Fruit fly (Drosophila melanogaster) whole organism, embryonic: Measurements from ENCODE around the gene Eip63E.
A peak's percentile ranks its signal among the peaks of the same experiment; 100 is the strongest.

Experiments used
- CG10274 ChIP-seq: fragments of 200-800 bp; sonication (Bioruptor generic); optimal IDR thresholded peaks from 3 replicates; lab custom pipeline; 2017; ENCODE audit warnings: missing biosample characterization, mild to moderate bottlenecking, missing genetic modification characterization
- CG11504 ChIP-seq: fragments of 200-800 bp; sonication (Bioruptor generic); optimal IDR thresholded peaks from 3 replicates; lab custom pipeline; 2019; ENCODE audit warnings: missing biosample characterization, mild to moderate bottlenecking, missing genetic modification characterization, moderate library complexity
- CG12155 ChIP-seq: fragments of 200-800 bp; sonication (Bioruptor generic); optimal IDR thresholded peaks from 3 replicates; lab custom pipeline; 2016; ENCODE audit warnings: missing biosample characterization, missing genetic modification characterization
- CG13624 ChIP-seq: fragments of 200-800 bp; sonication (Bioruptor generic); optimal IDR thresholded peaks from 2 replicates; lab custom pipeline; 2016; ENCODE audit warnings: missing biosample characterization, missing genetic modification characterization
- CG15514 ChIP-seq: fragments of 200-800 bp; sonication (Bioruptor generic); optimal IDR thresholded peaks from 3 replicates; lab custom pipeline; 2017; ENCODE audit warnings: missing biosample characterization, missing genetic modification characterization, mild to moderate bottlenecking, moderate library complexity, missing genetic modification reagents
- CG17385 ChIP-seq: fragments of 200-800 bp; sonication (Bioruptor generic); optimal IDR thresholded peaks from 3 replicates; lab custom pipeline; 2018; ENCODE audit warnings: missing biosample characterization, mild to moderate bottlenecking, missing genetic modification characterization
- CG18599 ChIP-seq: fragments of 200-800 bp; sonication (Bioruptor generic); optimal IDR thresholded peaks from 3 replicates; lab custom pipeline; 2017; ENCODE audit warnings: missing biosample characterization, missing genetic modification characterization, mild to moderate bottlenecking, moderate library complexity, missing genetic modification reagents
- CG31441 ChIP-seq: fragments of 200-800 bp; sonication (Bioruptor generic); IDR thresholded peaks from 2 replicates; pipeline ENCODE4 v1.3.6; 2022; ENCODE audit warnings: missing biosample characterization, missing genetic modification characterization
- CG32767 ChIP-seq: fragments of 200-800 bp; sonication (Bioruptor generic); IDR thresholded peaks from 2 replicates; pipeline ENCODE4 v1.3.6; 2022; ENCODE audit warnings: missing biosample characterization, missing genetic modification characterization
- CG3407 ChIP-seq: fragments of 200-800 bp; sonication (Bioruptor generic); optimal IDR thresholded peaks from 2 replicates; lab custom pipeline; 2018; ENCODE audit warnings: missing biosample characterization, mild to moderate bottlenecking, missing genetic modification characterization
- CG3995 ChIP-seq: fragments of 200-800 bp; sonication (Bioruptor generic); optimal IDR thresholded peaks from 3 replicates; lab custom pipeline; 2016; ENCODE audit warnings: missing biosample characterization, missing genetic modification characterization
- CG42726 ChIP-seq: fragments of 200-800 bp; sonication (Bioruptor generic); IDR thresholded peaks from 2 replicates; pipeline ENCODE4 v1.3.6; 2022; ENCODE audit warnings: missing biosample characterization, missing genetic modification characterization; ENCODE audit not compliant: partially characterized antibody
- CG4820 ChIP-seq: fragments of 200-800 bp; sonication (Bioruptor generic); optimal IDR thresholded peaks from 3 replicates; lab custom pipeline; 2016; ENCODE audit warnings: missing biosample characterization, missing genetic modification characterization
- CG7271 ChIP-seq: fragments of 200-800 bp; sonication (Bioruptor generic); optimal IDR thresholded peaks from 2 replicates; lab custom pipeline; 2018; ENCODE audit warnings: missing biosample characterization, mild to moderate bottlenecking, missing genetic modification characterization, moderate library complexity
- CG7987 ChIP-seq: fragments of 200-800 bp; sonication (Bioruptor generic); optimal IDR thresholded peaks from 2 replicates; lab custom pipeline; 2018; ENCODE audit warnings: missing biosample characterization, mild to moderate bottlenecking, missing genetic modification characterization, moderate library complexity
- CG8359 ChIP-seq: fragments of 200-800 bp; sonication (Bioruptor generic); optimal IDR thresholded peaks from 2 replicates; lab custom pipeline; 2017; ENCODE audit warnings: missing biosample characterization, mild to moderate bottlenecking, missing genetic modification characterization, borderline replicate concordance
- CkIIα-i1 ChIP-seq: fragments of 200-800 bp; sonication (Bioruptor generic); IDR thresholded peaks from 2 replicates; pipeline ENCODE4 v1.3.6; 2022; ENCODE audit warnings: missing biosample characterization, missing genetic modification characterization
- D ChIP-seq, 2 experiments: fragments of 200-800 bp in 1 of 2; fragments of >200 bp in 1 of 2; sonication (Bioruptor generic) in 1 of 2; optimal IDR thresholded peaks; 2 replicates in 1 of 2; 3 replicates in 1 of 2; lab custom pipeline; 2017; ENCODE audit warnings: mild to moderate bottlenecking in 1 of 2, missing biosample characterization in 1 of 2, missing genetic modification characterization in 1 of 2, missing genetic modification reagents in 1 of 2
- Dek ChIP-seq: fragments of 200-800 bp; sonication (Bioruptor generic); optimal IDR thresholded peaks from 3 replicates; lab custom pipeline; 2019; ENCODE audit warnings: missing biosample characterization, mild to moderate bottlenecking, missing genetic modification characterization, moderate library complexity
- Dll ChIP-seq: fragments of 200-800 bp; sonication (Bioruptor generic); IDR thresholded peaks from 4 replicates; pipeline ENCODE4 v1.3.6; 2022; ENCODE audit warnings: missing biosample characterization, missing genetic modification characterization; ENCODE audit not compliant: partially characterized antibody
- Hey ChIP-seq: fragments of 200-800 bp; sonication (Bioruptor generic); optimal IDR thresholded peaks from 3 replicates; lab custom pipeline; 2018; ENCODE audit warnings: missing biosample characterization, mild to moderate bottlenecking, missing genetic modification characterization
- Hmr ChIP-seq: fragments of 200-800 bp; sonication (Bioruptor generic); optimal IDR thresholded peaks from 3 replicates; lab custom pipeline; 2017; ENCODE audit warnings: mild to moderate bottlenecking, missing biosample characterization, missing genetic modification reagents, missing genetic modification characterization
- Hr3 ChIP-seq: fragments of 200-800 bp; sonication (Bioruptor generic); optimal IDR thresholded peaks from 3 replicates; lab custom pipeline; 2016; ENCODE audit warnings: missing biosample characterization, missing genetic modification characterization
- Kr ChIP-seq: fragments of 200-800 bp; sonication (Bioruptor generic); optimal IDR thresholded peaks from 2 replicates; lab custom pipeline; 2017; ENCODE audit warnings: missing biosample characterization, mild to moderate bottlenecking, missing genetic modification characterization
- Lhr ChIP-seq: fragments of 200-800 bp; sonication (Bioruptor generic); optimal IDR thresholded peaks from 3 replicates; lab custom pipeline; 2017; ENCODE audit warnings: mild to moderate bottlenecking, missing biosample characterization, missing genetic modification reagents, missing genetic modification characterization
- Lpt ChIP-seq: fragments of >200 bp; optimal IDR thresholded peaks from 2 replicates; lab custom pipeline; 2018; ENCODE audit warnings: missing biosample characterization, missing genetic modification characterization
- Meics ChIP-seq: fragments of 200-800 bp; sonication (Bioruptor generic); optimal IDR thresholded peaks from 2 replicates; lab custom pipeline; 2017; ENCODE audit warnings: missing biosample characterization, mild to moderate bottlenecking, missing genetic modification characterization
- NFAT ChIP-seq: fragments of 200-800 bp; sonication (Bioruptor generic); IDR thresholded peaks from 2 replicates; pipeline ENCODE4 v1.3.6; 2022; ENCODE audit warnings: missing biosample characterization, missing genetic modification characterization
- Nf-YA ChIP-seq: fragments of 200-800 bp; sonication (Bioruptor generic); IDR thresholded peaks from 2 replicates; pipeline ENCODE4 v1.3.6; 2022; ENCODE audit warnings: missing biosample characterization, missing genetic modification characterization
- Optix ChIP-seq: fragments of 200-800 bp; sonication (Bioruptor generic); IDR thresholded peaks from 3 replicates; pipeline ENCODE4 v1.3.6; 2022; ENCODE audit warnings: missing biosample characterization, missing genetic modification characterization
- PHDP ChIP-seq: fragments of 200-800 bp; sonication (Bioruptor generic); optimal IDR thresholded peaks from 3 replicates; lab custom pipeline; 2018; ENCODE audit warnings: missing biosample characterization, mild to moderate bottlenecking, missing genetic modification characterization, moderate library complexity
- Ptx1 ChIP-seq: fragments of 200-800 bp; sonication (Bioruptor generic); IDR thresholded peaks from 2 replicates; pipeline ENCODE4 v1.3.6; 2022; ENCODE audit warnings: missing biosample characterization, missing genetic modification characterization
- Scr ChIP-seq: fragments of 200-800 bp; sonication (Bioruptor generic); IDR thresholded peaks from 2 replicates; pipeline ENCODE4 v1.3.6; 2022; ENCODE audit warnings: missing biosample characterization, missing genetic modification characterization; ENCODE audit not compliant: partially characterized antibody
- Sry-δ ChIP-seq: fragments of 200-800 bp; sonication (Bioruptor generic); optimal IDR thresholded peaks from 2 replicates; lab custom pipeline; 2016; ENCODE audit warnings: missing biosample characterization, missing genetic modification characterization
- Ssrp ChIP-seq: fragments of 200-800 bp; sonication (Bioruptor generic); optimal IDR thresholded peaks from 2 replicates; lab custom pipeline; 2018; ENCODE audit warnings: missing biosample characterization, mild to moderate bottlenecking, missing genetic modification characterization, moderate library complexity
- bowl ChIP-seq: fragments of 200-800 bp; sonication (Bioruptor generic); IDR thresholded peaks from 2 replicates; pipeline ENCODE4 v1.3.6; 2022; ENCODE audit warnings: missing biosample characterization, missing genetic modification characterization
- danr ChIP-seq: fragments of 200-800 bp; sonication (Bioruptor generic); IDR thresholded peaks from 2 replicates; pipeline ENCODE4 v1.3.6; 2022; ENCODE audit warnings: missing biosample characterization, missing genetic modification characterization
- eyg ChIP-seq: fragments of 200-800 bp; sonication (Bioruptor generic); optimal IDR thresholded peaks from 3 replicates; lab custom pipeline; 2016; ENCODE audit warnings: missing biosample characterization, missing genetic modification characterization
- fu2 ChIP-seq: fragments of 200-800 bp; sonication (Bioruptor generic); optimal IDR thresholded peaks from 2 replicates; lab custom pipeline; 2016; ENCODE audit warnings: missing biosample characterization, missing genetic modification characterization
- lov ChIP-seq, 2 experiments: fragments of 200-800 bp in 1 of 2; fragments of >200 bp in 1 of 2; sonication (Bioruptor generic) in 1 of 2; IDR thresholded peaks in 1 of 2; optimal IDR thresholded peaks in 1 of 2; 2 replicates in 1 of 2; 3 replicates in 1 of 2; pipeline versions ENCODE4 v1.3.6 to Lab custom; 2017 to 2022; ENCODE audit warnings: missing biosample characterization in 1 of 2, missing genetic modification characterization in 1 of 2
- pros ChIP-seq: fragments of 200-800 bp; sonication (Bioruptor generic); optimal IDR thresholded peaks from 3 replicates; lab custom pipeline; 2019; ENCODE audit warnings: missing biosample characterization, mild to moderate bottlenecking, missing genetic modification characterization, moderate library complexity
- slou ChIP-seq: fragments of 200-800 bp; sonication (Bioruptor generic); optimal IDR thresholded peaks from 3 replicates; lab custom pipeline; 2016; ENCODE audit warnings: missing biosample characterization, missing genetic modification characterization
- sqz ChIP-seq: fragments of 200-800 bp; sonication (Bioruptor generic); optimal IDR thresholded peaks from 3 replicates; lab custom pipeline; 2018; ENCODE audit warnings: missing biosample characterization, mild to moderate bottlenecking, missing genetic modification characterization
- tgo ChIP-seq: fragments of 200-800 bp; sonication (Bioruptor generic); IDR thresholded peaks from 3 replicates; pipeline ENCODE4 v1.3.6; 2022; ENCODE audit warnings: missing biosample characterization, missing genetic modification characterization
- unc-4 ChIP-seq: fragments of 200-800 bp; sonication (Bioruptor generic); IDR thresholded peaks from 2 replicates; pipeline ENCODE4 v1.3.6; 2022; ENCODE audit warnings: missing biosample characterization, missing genetic modification characterization; ENCODE audit not compliant: partially characterized antibody
- unpg ChIP-seq: fragments of 200-800 bp; sonication (Bioruptor generic); optimal IDR thresholded peaks from 3 replicates; lab custom pipeline; 2018; ENCODE audit warnings: missing biosample characterization, mild to moderate bottlenecking, missing genetic modification characterization, moderate library complexity
- wor ChIP-seq: fragments of 200-800 bp; sonication (Bioruptor generic); IDR thresholded peaks from 2 replicates; pipeline ENCODE4 v1.3.6; 2022; ENCODE audit warnings: missing biosample characterization, missing genetic modification characterization

Eip63E gene

DNA sequence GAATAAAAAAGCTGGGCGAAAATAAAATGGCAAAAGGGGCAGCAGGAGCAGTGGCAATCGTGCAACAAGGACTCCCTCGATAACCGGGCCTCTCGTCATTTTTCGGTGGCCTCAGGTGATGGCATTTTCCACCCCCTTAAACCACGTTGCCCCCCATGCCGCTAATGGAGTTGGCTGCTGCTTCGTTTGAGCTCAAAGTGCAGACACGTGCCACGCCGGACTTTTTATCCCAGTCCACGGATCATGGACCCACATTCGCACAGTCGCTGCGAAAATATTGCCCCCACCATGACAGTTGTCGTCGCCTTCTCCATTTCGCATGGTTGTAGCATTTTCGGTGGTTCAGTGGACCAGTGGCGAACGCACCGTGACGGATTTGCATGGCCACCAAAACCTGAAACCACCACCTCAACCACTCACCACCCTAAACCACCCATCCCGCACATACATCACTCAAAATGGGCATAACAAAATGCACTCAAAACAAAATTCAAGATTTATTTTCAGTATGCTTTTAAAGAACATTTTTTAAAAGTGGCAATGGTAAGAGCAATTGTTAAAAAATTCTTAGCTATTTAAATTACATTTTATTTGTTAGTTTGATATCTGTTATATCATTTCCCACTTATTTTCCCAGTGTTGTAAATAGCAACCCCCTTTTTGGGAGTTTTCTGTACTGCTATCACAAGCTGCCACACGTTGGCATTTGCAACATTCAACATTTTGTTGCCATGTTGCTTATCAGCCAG, 51.4 kb downstream of the Eip63E start (continued):
- TF ChIP-seq lov (optimal IDR thresholded peaks at IDR 0.05; lab: Kevin White, UChicago) (no peak), lov (GFP tag; IDR thresholded peaks at IDR 0.05; lab: Robert Waterston, UW) (no peak), CG10274 (GFP tag; lab: Kevin White, UChicago) (no peak), Nf-YA (GFP tag; lab: Robert Waterston, UW) (peak; percentile 48; the same call in 1 of the 2 replicates), Lpt (GFP tag; lab: Kevin White, UChicago) (no peak), tgo (GFP tag; lab: Robert Waterston, UW) (peak; percentile 76), Kr (GFP tag; lab: Kevin White, UChicago) (no peak), Ssrp (tag; lab: Kevin White, UChicago) (peak; percentile 76), Optix (no peak), CG42726 (GFP tag; lab: Robert Waterston, UW) (no peak), Scr (no peak), CG7987 (GFP tag; lab: Kevin White, UChicago) (peak; percentile 1), PHDP (tag; lab: Kevin White, UChicago) (peak; percentile 80), Ptx1 (peak; percentile 74), wor (GFP tag; lab: Robert Waterston, UW) (peak; percentile 69), CG11504 (tag; lab: Kevin White, UChicago) (peak; percentile 94), CG12155 (GFP tag; lab: Kevin White, UChicago) (peak; percentile 35), NFAT (GFP tag; lab: Robert Waterston, UW) (no peak), CG13624 (GFP tag; lab: Kevin White, UChicago) (peak; percentile 49), CG3995 (GFP tag; lab: Kevin White, UChicago) (no peak), CG31441 (GFP tag; lab: Robert Waterston, UW) (peak; percentile 86), fu2 (GFP tag; lab: Kevin White, UChicago) (peak; percentile 35), CG4820 (GFP tag; lab: Kevin White, UChicago) (peak; percentile 73), Hmr (peak; percentile 72), Hr3 (GFP tag; lab: Kevin White, UChicago) (peak; percentile 63), Hey (tag; lab: Kevin White, UChicago) (peak; percentile 97), bowl (GFP tag; lab: Robert Waterston, UW) (0 out of 2 replicates have a peak, but pooled peaks have one; percentile 35), Lhr (GFP tag; lab: Kevin White, UChicago) (peak; percentile 14), Dek (tag; lab: Kevin White, UChicago) (peak; percentile 37), CG32767 (GFP tag; lab: Robert Waterston, UW) (peak; percentile 40; the same call in 1 of the 2 replicates), CG3407 (GFP tag; lab: Kevin White, UChicago) (peak; percentile 40), Sry-δ (GFP tag; lab: Kevin White, UChicago) (peak; percentile 6), eyg (GFP tag; lab: Kevin White, UChicago) (no peak), danr (0 out of 2 replicates have a peak, but pooled peaks have one; percentile 25), D (optimal IDR thresholded peaks at IDR 0.05; lab: Kevin White, UChicago) (no peak), D (GFP tag; optimal IDR thresholded peaks at IDR 0.05; lab: Kevin White, UChicago) (peak; percentile 76), CG7271 (tag; lab: Kevin White, UChicago) (no peak), CG18599 (peak; percentile 82), CG8359 (GFP tag; lab: Kevin White, UChicago) (peak; percentile 24), CkIIα-i1 (GFP tag; lab: Robert Waterston, UW) (no peak), Meics (GFP tag; lab: Kevin White, UChicago) (peak; percentile 67), pros (GFP tag; lab: Kevin White, UChicago) (peak; percentile 3), Dll (no peak), slou (GFP tag; lab: Kevin White, UChicago) (no peak), CG15514 (GFP tag; lab: Kevin White, UChicago) (peak; percentile 36), CG17385 (GFP tag; lab: Kevin White, UChicago) (peak; percentile 69), unc-4 (GFP tag; lab: Robert Waterston, UW) (no peak), unpg (peak; percentile 78), sqz (GFP tag; lab: Kevin White, UChicago) (peak; percentile 30)
